Fruit fly (Drosophila melanogaster) S2 (cell line): ENCODE results near the gene dar1.

ENCODE experiments used
- CG8478 ChIP-seq: fragments of >200 bp; optimal IDR thresholded peaks from 2 replicates; lab custom pipeline; 2018
- CTCF ChIP-seq, 2 experiments: fragments of >200 bp; optimal IDR thresholded peaks; 2 replicates each; lab custom pipeline; 2018

- no peak for TF ChIP-seq CG8478 (lab: Kevin White, UChicago)
- TF ChIP-seq CTCF (optimal IDR thresholded peaks at IDR 0.05; lab: Kevin White, UChicago), result no peak
These were observed 30.7 kb downstream of the dar1 start for dm6 chr3L:3656867-3657266.
